Worm (Caenorhabditis elegans) whole organism, L4 larva: ENCODE results near the gene math-49.

Experiments used
- F37D6.2 ChIP-seq: sonication (generic microtip); optimal IDR thresholded peaks from 2 replicates; lab custom pipeline; 2016; ENCODE audit warnings: mild to moderate bottlenecking, missing genetic modification characterization, missing compliant biosample characterization
- Y5F2A.4 ChIP-seq: fragments of 200-800 bp; sonication (Bioruptor generic); optimal IDR thresholded peaks from 2 replicates; lab custom pipeline; 2018; ENCODE audit warnings: mild to moderate bottlenecking, missing genetic modification characterization, missing compliant biosample characterization
- ZK546.5 ChIP-seq, 2 experiments: sonication (generic microtip); optimal IDR thresholded peaks; 2 replicates each; lab custom pipeline; 2017; ENCODE audit warnings: missing biosample characterization in 2 of 2, missing genetic modification characterization in 2 of 2
- aha-1 ChIP-seq: fragments of 150-350 bp; peaks from one replicate; lab custom pipeline; 2014; ENCODE audit warnings: missing biosample characterization, missing genetic modification characterization
- aly-2 ChIP-seq: sonication (generic microtip); optimal IDR thresholded peaks from 2 replicates; lab custom pipeline; 2018; ENCODE audit warnings: missing biosample characterization, missing genetic modification characterization
- ama-1 ChIP-seq: fragments of 150-350 bp; optimal IDR thresholded peaks from 2 replicates; lab custom pipeline; 2014; ENCODE audit warnings: inconsistent platforms, mixed read lengths
- ceh-44 ChIP-seq: fragments of 200-800 bp; sonication (Bioruptor generic); IDR thresholded peaks from 2 replicates; pipeline ENCODE4 v1.3.6; 2022; ENCODE audit warnings: missing genetic modification reagents, missing genetic modification characterization, missing compliant biosample characterization
- daf-12 ChIP-seq: fragments of 150-350 bp; optimal IDR thresholded peaks from 2 replicates; lab custom pipeline; 2014; ENCODE audit warnings: missing biosample characterization, missing genetic modification reagents, missing genetic modification characterization
- dmd-8 ChIP-seq: fragments of 200-800 bp; sonication (Bioruptor generic); IDR thresholded peaks from 2 replicates; pipeline ENCODE4 v1.3.6; 2022; ENCODE audit warnings: missing genetic modification characterization, missing compliant biosample characterization
- dpl-1 ChIP-seq: fragments of 150-350 bp; optimal IDR thresholded peaks from 2 replicates; lab custom pipeline; 2014; ENCODE audit warnings: missing biosample characterization, missing genetic modification reagents, missing genetic modification characterization
- dve-1 ChIP-seq: sonication (generic microtip); optimal IDR thresholded peaks from 2 replicates; lab custom pipeline; 2017; ENCODE audit warnings: antibody characterized with exemption, mild to moderate bottlenecking, missing genetic modification characterization, missing compliant biosample characterization; ENCODE audit not compliant: insufficient read depth
- egl-27 ChIP-seq: sonication (generic microtip); optimal IDR thresholded peaks from 3 replicates; lab custom pipeline; 2017; ENCODE audit warnings: missing biosample characterization, missing genetic modification reagents, missing genetic modification characterization
- egl-43 ChIP-seq: fragments of 200-800 bp; sonication (Bioruptor generic); IDR thresholded peaks from 2 replicates; pipeline ENCODE4 v1.3.6; 2022; ENCODE audit warnings: missing genetic modification reagents, missing genetic modification characterization, missing compliant biosample characterization
- lin-15B ChIP-seq: fragments of 150-350 bp; sonication (generic microtip); optimal IDR thresholded peaks from 3 replicates; lab custom pipeline; 2014; ENCODE audit warnings: missing biosample characterization, missing genetic modification characterization
- lin-38 ChIP-seq: fragments of 200-800 bp; sonication (Bioruptor generic); IDR thresholded peaks from 2 replicates; pipeline ENCODE4 v1.3.6; 2022; ENCODE audit warnings: missing genetic modification reagents, missing genetic modification characterization, missing compliant biosample characterization
- lir-3 ChIP-seq: sonication (generic microtip); optimal IDR thresholded peaks from 2 replicates; lab custom pipeline; 2016; ENCODE audit warnings: mild to moderate bottlenecking, missing genetic modification characterization, missing compliant biosample characterization
- madf-5 ChIP-seq, 2 experiments: fragments of 200-800 bp; sonication (Bioruptor generic); IDR thresholded peaks; 2 replicates each; pipeline ENCODE4 v1.3.6; 2022; ENCODE audit warnings: missing compliant biosample characterization in 2 of 2, missing genetic modification characterization in 2 of 2
- mxl-3 ChIP-seq: fragments of 200-800 bp; sonication (Bioruptor generic); optimal IDR thresholded peaks from 2 replicates; lab custom pipeline; 2018; ENCODE audit warnings: mild to moderate bottlenecking, missing genetic modification characterization, missing compliant biosample characterization
- nhr-102 ChIP-seq: sonication (generic microtip); optimal IDR thresholded peaks from 2 replicates; lab custom pipeline; 2016; ENCODE audit warnings: mild to moderate bottlenecking, missing genetic modification characterization, moderate library complexity, missing compliant biosample characterization
- nhr-111 ChIP-seq: fragments of 200-800 bp; sonication (Bioruptor generic); optimal IDR thresholded peaks from 2 replicates; lab custom pipeline; 2018; ENCODE audit warnings: mild to moderate bottlenecking, missing genetic modification characterization, missing compliant biosample characterization
- nhr-25 ChIP-seq: sonication (generic microtip); optimal IDR thresholded peaks from 2 replicates; lab custom pipeline; 2017; ENCODE audit warnings: missing genetic modification characterization, mild to moderate bottlenecking, missing compliant biosample characterization, antibody characterized with exemption, moderate library complexity, borderline replicate concordance; ENCODE audit not compliant: insufficient read depth
- nhr-28 ChIP-seq: fragments of 150-350 bp; optimal IDR thresholded peaks from 2 replicates; lab custom pipeline; 2014; ENCODE audit warnings: missing biosample characterization, missing genetic modification characterization
- nhr-41 ChIP-seq: fragments of 200-800 bp; sonication (Bioruptor generic); IDR thresholded peaks from 2 replicates; pipeline ENCODE4 v1.3.6; 2022; ENCODE audit warnings: missing genetic modification reagents, missing genetic modification characterization, missing compliant biosample characterization
- pha-4 ChIP-seq, 2 experiments: fragments of 150-350 bp in 1 of 2; fragments of 200-800 bp in 1 of 2; sonication (Bioruptor generic) in 1 of 2; IDR thresholded peaks in 1 of 2; optimal IDR thresholded peaks in 1 of 2; 2 replicates each; pipeline versions ENCODE4 v1.3.6 to Lab custom; 2014 to 2022; ENCODE audit warnings: missing genetic modification characterization in 2 of 2, missing genetic modification reagents in 2 of 2, missing biosample characterization in 1 of 2, missing compliant biosample characterization in 1 of 2
- pqm-1 ChIP-seq: sonication (generic microtip); optimal IDR thresholded peaks from 2 replicates; lab custom pipeline; 2017; ENCODE audit warnings: missing biosample characterization, missing genetic modification characterization
- sdz-12 ChIP-seq: fragments of 200-800 bp; sonication (Bioruptor generic); optimal IDR thresholded peaks from 2 replicates; lab custom pipeline; 2018; ENCODE audit warnings: mild to moderate bottlenecking, missing genetic modification characterization, missing compliant biosample characterization
- set-16 ChIP-seq: fragments of 200-800 bp; sonication (Bioruptor generic); IDR thresholded peaks from 2 replicates; pipeline ENCODE4 v1.3.6; 2022; ENCODE audit warnings: missing genetic modification reagents, missing genetic modification characterization, missing compliant biosample characterization
- tra-1 ChIP-seq: fragments of 200-800 bp; sonication (Bioruptor generic); IDR thresholded peaks from 2 replicates; pipeline ENCODE4 v1.3.6; 2022; ENCODE audit warnings: missing genetic modification reagents, missing genetic modification characterization, missing compliant biosample characterization
- unc-62 ChIP-seq, 3 experiments: fragments of 150-350 bp in 1 of 3; sonication (generic microtip); optimal IDR thresholded peaks in 2 of 3; peaks in 1 of 3; 1 replicate in 1 of 3; 2 replicates in 2 of 3; lab custom pipeline; 2014 to 2017; ENCODE audit warnings: missing biosample characterization in 3 of 3, missing genetic modification characterization in 3 of 3, missing genetic modification reagents in 3 of 3, missing genotype in 1 of 3
- zag-1 ChIP-seq: fragments of 150-350 bp; optimal IDR thresholded peaks from 2 replicates; lab custom pipeline; 2014; ENCODE audit warnings: missing biosample characterization, missing genetic modification characterization
- zfp-3 ChIP-seq: fragments of 200-800 bp; sonication (Bioruptor generic); conservative IDR thresholded peaks from 2 replicates; pipeline ENCODE4 v1.3.6; 2022; ENCODE audit warnings: missing genetic modification reagents, missing genetic modification characterization, missing compliant biosample characterization
- ztf-7 ChIP-seq: fragments of 150-350 bp; optimal IDR thresholded peaks from 2 replicates; lab custom pipeline; 2014; ENCODE audit warnings: missing biosample characterization, missing genetic modification characterization

Gene math-49

ce11 chrII:1922665-1923187 lies 32.7 kb downstream of the math-49 start, which contains the start of the genes bath-2 and F52C6.4:
Gene bath-2, minus strand, starts transcription at chrII:1922765.
Gene F52C6.4, plus strand, starts transcription at chrII:1923137.
- no peak for TF ChIP-seq F37D6.2
- peak; percentile 5 for TF ChIP-seq aha-1 (tag; lab: Kevin White, UChicago)
- TF ChIP-seq, all 104 proteins: peak for 1

ce11 chrII:1921018-1921417 lies 34.5 kb downstream of the math-49 start, which contains the start of gene bath-7:
Gene bath-7, minus strand, starts transcription at chrII:1921118.
- TF ChIP-seq dve-1 (tag; lab: Kevin White, UChicago), result no peak
- no peak for TF ChIP-seq aly-2 (tag; lab: Kevin White, UChicago)
- no peak for TF ChIP-seq daf-12 (tag; lab: Kevin White, UChicago)
- TF ChIP-seq unc-62 (GFP tag; optimal IDR thresholded peaks at IDR 0.05 in 1 of 2; lab: Kevin White, UChicago), result no peak
- TF ChIP-seq unc-62 (tag; optimal IDR thresholded peaks at IDR 0.05; lab: Kevin White, UChicago), result no peak
- TF ChIP-seq ZK546.5 (tag; optimal IDR thresholded peaks at IDR 0.05; lab: Kevin White, UChicago), result no peak
- TF ChIP-seq ceh-44, result no peak
- no peak for TF ChIP-seq lin-15B (tag; lab: Kevin White, UChicago)
- TF ChIP-seq egl-27 (tag; lab: Kevin White, UChicago), result no peak
- no peak for TF ChIP-seq egl-43 (GFP tag; lab: Robert Waterston, UW)
- no peak for TF ChIP-seq lin-38 (GFP tag; lab: Robert Waterston, UW)
- no peak for TF ChIP-seq zfp-3
- no peak for TF ChIP-seq ama-1 (lab: Kevin White, UChicago)
- TF ChIP-seq nhr-41 (GFP tag; lab: Robert Waterston, UW), result no peak
- TF ChIP-seq pqm-1 (tag; lab: Kevin White, UChicago), result no peak
- TF ChIP-seq nhr-25 (tag; lab: Kevin White, UChicago), result no peak
- no peak for TF ChIP-seq set-16 (GFP tag; lab: Robert Waterston, UW)
- no peak for TF ChIP-seq nhr-111 (GFP tag; lab: Kevin White, UChicago)
- no peak for TF ChIP-seq dmd-8 (GFP tag; lab: Robert Waterston, UW)

- TF ChIP-seq zag-1 (tag; lab: Kevin White, UChicago) (no peak), daf-12 (tag; lab: Kevin White, UChicago) (no peak), egl-27 (tag; lab: Kevin White, UChicago) (no peak), tra-1 (GFP tag; lab: Robert Waterston, UW) (no peak), dve-1 (tag; lab: Kevin White, UChicago) (no peak), dpl-1 (GFP tag; lab: Kevin White, UChicago) (no peak), nhr-28 (tag; lab: Kevin White, UChicago) (no peak), ceh-44 (no peak), sdz-12 (GFP tag; lab: Kevin White, UChicago) (no peak), madf-5 (GFP tag; IDR thresholded peaks at IDR 0.05; lab: Robert Waterston, UW) (no peak), Y5F2A.4 (GFP tag; lab: Kevin White, UChicago) (no peak), pha-4 (GFP tag; IDR thresholded peaks at IDR 0.05; lab: Robert Waterston, UW) (no peak), pha-4 (tag; optimal IDR thresholded peaks at IDR 0.05; lab: Kevin White, UChicago) (no peak), nhr-25 (tag; lab: Kevin White, UChicago) (no peak)
These were observed 37.6 kb downstream of the math-49 start, which contains the start of gene bath-4 for ce11 chrII:1917862-1918261. Gene bath-4, minus strand, starts transcription at chrII:1917962.

ce11 chrII:1912741-1913140 lies 42.7 kb downstream of the math-49 start, which contains the start of gene math-31:
Gene math-31, minus strand, starts transcription at chrII:1912841.
- TF ChIP-seq lir-3 (tag; lab: Kevin White, UChicago), result no peak
- no peak for TF ChIP-seq ztf-7
- TF ChIP-seq mxl-3 (GFP tag; lab: Kevin White, UChicago), result no peak
- TF ChIP-seq daf-12 (tag; lab: Kevin White, UChicago), result no peak
- TF ChIP-seq nhr-102 (tag; lab: Kevin White, UChicago), result no peak
- no peak for TF ChIP-seq nhr-25 (tag; lab: Kevin White, UChicago)
